Worm (Caenorhabditis elegans): ENCODE measurements around the gene Y57G11C.38.

Y57G11C.38 gene

DNA sequence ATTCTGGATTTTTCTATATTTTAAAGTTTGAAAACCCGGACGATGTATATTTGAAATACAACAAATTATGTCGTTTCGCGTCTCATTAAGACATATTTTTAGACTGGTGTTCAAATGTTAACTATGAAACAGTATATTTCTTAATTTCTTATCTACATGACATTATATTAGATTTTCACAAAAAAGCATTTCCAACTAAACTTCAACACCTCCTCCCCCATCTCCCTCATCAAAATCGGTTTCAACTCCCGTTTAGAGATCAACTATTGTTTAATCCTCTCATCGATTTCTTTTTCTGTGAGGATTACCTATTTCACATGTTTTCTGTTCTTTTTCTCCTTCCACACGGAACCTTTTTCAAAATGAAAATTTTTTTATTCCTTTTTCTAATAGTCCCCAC, at the start of gene Y57G11C.38:
Y57G11C.38 (plus strand) TSS at position 301 of the 400 bp plus-strand sequence.
- TF ChIP-seq mdl-1 (tag; optimal IDR thresholded peaks at IDR 0.05) (no peak), nhr-237 (tag; optimal IDR thresholded peaks at IDR 0.05) (no peak), sdz-12 (GFP tag; optimal IDR thresholded peaks at IDR 0.05) (no peak), ama-1 (optimal IDR thresholded peaks at IDR 0.05) (no peak), skn-1 (tag; optimal IDR thresholded peaks at IDR 0.05) (no peak), dmd-8 (GFP tag; IDR thresholded peaks at IDR 0.05) (no peak), egl-43 (GFP tag; IDR thresholded peaks at IDR 0.05) (no peak), nhr-111 (GFP tag; optimal IDR thresholded peaks at IDR 0.05) (no peak), lin-39 (tag; optimal IDR thresholded peaks at IDR 0.05) (no peak), hif-1 (tag; optimal IDR thresholded peaks at IDR 0.05) (no peak), zip-2 (tag; optimal IDR thresholded peaks at IDR 0.05) (no peak), lin-13 (GFP tag; optimal IDR thresholded peaks at IDR 0.05) (no peak), nhr-10 (tag; optimal IDR thresholded peaks at IDR 0.05) (no peak), ZK337.2 (GFP tag; IDR thresholded peaks at IDR 0.05) (no peak), nhr-76 (tag; optimal IDR thresholded peaks at IDR 0.05) (no peak), mxl-2 (GFP tag; conservative IDR thresholded peaks at IDR 0.05) (no peak), ZK546.5 (tag; optimal IDR thresholded peaks at IDR 0.05) (no peak), Y75B8A.6 (GFP tag; IDR thresholded peaks at IDR 0.05) (no peak)

DNA sequence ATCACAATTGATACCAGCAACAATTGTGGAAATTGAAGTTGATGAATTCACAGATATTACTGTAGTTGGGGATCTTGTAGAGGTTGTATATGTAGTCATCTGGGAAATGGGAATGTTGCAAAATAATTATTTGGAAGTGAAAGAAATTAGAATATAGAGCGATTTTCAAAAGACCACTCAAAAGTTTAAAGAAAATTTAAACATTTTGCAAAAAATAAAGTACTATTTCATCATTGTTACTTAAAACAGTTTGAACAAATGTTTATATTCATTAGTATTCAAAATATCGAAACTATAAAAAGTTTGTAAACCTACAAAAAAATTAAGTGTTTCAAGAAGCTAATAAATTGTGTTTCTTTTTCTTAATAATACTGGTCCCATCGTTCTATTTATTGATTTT, 46.0 kb upstream of the Y57G11C.38 start, which contains the start of gene Y57G11C.46:
Y57G11C.46 (minus strand) TSS at position 101 of the 400 bp plus-strand sequence.
- TF ChIP-seq R02D3.7 (tag; optimal IDR thresholded peaks at IDR 0.05): no peak
- TF ChIP-seq nhr-10 (tag; optimal IDR thresholded peaks at IDR 0.05): no peak
- TF ChIP-seq aha-1 (tag): no peak
- TF ChIP-seq ZK546.5 (tag; optimal IDR thresholded peaks at IDR 0.05): no peak
- no peak for TF ChIP-seq nhr-48 (tag; optimal IDR thresholded peaks at IDR 0.05)
- TF ChIP-seq pha-4 (GFP tag; IDR thresholded peaks at IDR 0.05): no peak
- no peak for TF ChIP-seq pha-4 (tag; optimal IDR thresholded peaks at IDR 0.05)
- no peak for TF ChIP-seq skn-1 (tag; optimal IDR thresholded peaks at IDR 0.05)
- TF ChIP-seq unc-130 (GFP tag; optimal IDR thresholded peaks at IDR 0.05): no peak
- no peak for TF ChIP-seq set-16 (GFP tag; IDR thresholded peaks at IDR 0.05)
- no peak for TF ChIP-seq F44E2.7 (GFP tag; IDR thresholded peaks at IDR 0.05)
- no peak for TF ChIP-seq gei-8 (GFP tag; optimal IDR thresholded peaks at IDR 0.05)
- TF ChIP-seq dmd-6 (GFP tag; IDR thresholded peaks at IDR 0.05): no peak
- TF ChIP-seq tag-97 (GFP tag; IDR thresholded peaks at IDR 0.05): no peak
- TF ChIP-seq pqm-1 (tag; optimal IDR thresholded peaks at IDR 0.05): no peak
- TF ChIP-seq ceh-20 (GFP tag; IDR thresholded peaks at IDR 0.05): no peak

DNA sequence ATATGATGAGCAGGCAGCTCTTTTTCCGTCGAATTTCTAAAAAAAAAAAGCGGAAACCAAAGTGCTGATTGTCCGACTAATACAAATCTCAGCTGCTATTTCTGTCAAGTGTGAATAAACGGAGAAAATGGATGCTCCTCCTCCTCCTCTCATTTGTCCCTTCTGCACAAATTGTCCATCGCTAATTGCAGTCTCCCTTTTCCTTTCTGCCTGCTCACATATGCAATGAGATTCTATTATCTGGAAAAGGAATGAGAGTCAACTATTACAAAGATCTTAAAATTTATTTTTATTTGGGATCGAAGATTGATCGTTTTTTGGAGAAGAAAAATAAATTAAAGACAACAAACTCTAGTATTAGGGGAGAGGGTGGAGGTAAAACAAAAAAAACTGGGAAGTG, 40.0 kb upstream of the Y57G11C.38 start:
- TF ChIP-seq lim-7 (GFP tag; IDR thresholded peaks at IDR 0.05) (no peak), vab-7 (GFP tag; IDR thresholded peaks at IDR 0.05) (no peak), ceh-44 (GFP tag; IDR thresholded peaks at IDR 0.05) (no peak), F26F4.8 (GFP tag; conservative IDR thresholded peaks at IDR 0.05) (no peak), dmd-6 (GFP tag; IDR thresholded peaks at IDR 0.05) (no peak), zfp-2 (tag; optimal IDR thresholded peaks at IDR 0.05) (no peak), mdt-29 (GFP tag; IDR thresholded peaks at IDR 0.05) (no peak), daf-19 (GFP tag; conservative IDR thresholded peaks at IDR 0.05) (0 out of 2 replicates have a peak, but pooled peaks have one; percentile 13), lin-15B (tag; optimal IDR thresholded peaks at IDR 0.05) (no peak), tra-1 (GFP tag; IDR thresholded peaks at IDR 0.05) (no peak), aly-2 (tag; optimal IDR thresholded peaks at IDR 0.05) (peak; percentile 55), lsy-2 (tag; optimal IDR thresholded peaks at IDR 0.05) (peak; percentile 33 to 66), daf-16 (GFP tag; optimal IDR thresholded peaks at IDR 0.05) (peak in 1 of 2 experiments; percentile 28), daf-16 (tag; optimal IDR thresholded peaks at IDR 0.05) (peak; percentile 12), gei-8 (GFP tag; optimal IDR thresholded peaks at IDR 0.05) (no peak), lin-29 (GFP tag; IDR thresholded peaks at IDR 0.05) (no peak), T20F7.1 (GFP tag; optimal IDR thresholded peaks at IDR 0.05) (peak; percentile 52), nhr-48 (tag; optimal IDR thresholded peaks at IDR 0.05) (peak; percentile 35), set-16 (GFP tag; IDR thresholded peaks at IDR 0.05) (no peak), php-3 (GFP tag; IDR thresholded peaks at IDR 0.05) (no peak; the same call in 1 of the 2 replicates), ces-1 (GFP tag; optimal IDR thresholded peaks at IDR 0.05) (no peak), pha-4 (GFP tag; IDR thresholded peaks at IDR 0.05) (peak; percentile 74), pha-4 (tag; optimal IDR thresholded peaks at IDR 0.05) (no peak), nhr-10 (tag; optimal IDR thresholded peaks at IDR 0.05) (peak; percentile 48), daf-8 (GFP tag; IDR thresholded peaks at IDR 0.05) (no peak), duxl-1 (tag; optimal IDR thresholded peaks at IDR 0.05; ENCODE audit: poor library complexity) (no peak)
